Fruit fly (Drosophila melanogaster) whole organism: ENCODE measurements around the gene CG10013.
A peak's percentile ranks its signal among the peaks of the same experiment; 100 is the strongest.

Source experiments
- CG8478 ChIP-seq: fragments of >200 bp; optimal IDR thresholded peaks from 2 replicates; lab custom pipeline; 2018; ENCODE audit warnings: inconsistent platforms
- Dll ChIP-seq: fragments of >200 bp; optimal IDR thresholded peaks from 2 replicates; lab custom pipeline; 2017
- EcR ChIP-seq, 2 experiments: fragments of >200 bp; optimal IDR thresholded peaks; 2 replicates each; lab custom pipeline; 2017; ENCODE audit warnings: missing biosample characterization in 2 of 2, missing genetic modification characterization in 2 of 2, missing genetic modification reagents in 2 of 2
- pan ChIP-seq: fragments of >200 bp; optimal IDR thresholded peaks from 2 replicates; lab custom pipeline; 2017
- psq ChIP-seq: fragments of >200 bp; optimal IDR thresholded peaks from 2 replicates; lab custom pipeline; 2017
- usp ChIP-seq: fragments of >200 bp; optimal IDR thresholded peaks from 2 replicates; lab custom pipeline; 2017; ENCODE audit warnings: missing biosample characterization, missing genetic modification characterization, mixed read lengths

Gene CG10013

DNA sequence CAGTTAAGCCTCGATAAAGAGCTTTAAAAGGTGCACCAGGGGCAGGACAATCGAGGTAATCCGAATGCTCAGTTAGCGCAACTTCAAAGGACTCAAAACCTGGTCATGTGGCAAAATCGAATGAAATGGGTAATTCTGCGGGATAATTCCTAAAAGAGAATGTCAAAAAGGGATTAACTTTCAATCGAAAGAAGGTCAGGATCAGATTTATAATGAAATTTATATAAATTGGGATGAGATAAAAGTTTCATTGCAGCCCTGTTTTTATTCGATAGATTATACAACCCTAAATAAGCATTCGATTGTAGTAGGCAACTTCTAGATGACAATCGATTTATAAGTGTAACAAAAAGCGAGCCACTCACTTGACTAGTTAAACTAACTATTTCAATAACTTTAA, at the start of gene CG10013:
Gene CG10013, plus strand, starts transcription at position 301 of the 400 bp plus-strand sequence.
- TF ChIP-seq Dll: no peak
- no peak for TF ChIP-seq EcR (GFP tag; optimal IDR thresholded peaks at IDR 0.05; lab: Kevin White, UChicago)
- TF ChIP-seq usp (GFP tag; lab: Kevin White, UChicago): no peak
- TF ChIP-seq CG8478 (lab: Kevin White, UChicago): no peak

- TF ChIP-seq CG8478 (lab: Kevin White, UChicago) (peak; percentile 36), psq (no peak)
These were observed 44.3 kb upstream of the CG10013 start for dm6 chr3R:12279019-12279418.

dm6 chr3R:12280729-12281342, 42.5 kb upstream of the CG10013 start:
- TF ChIP-seq usp (GFP tag; lab: Kevin White, UChicago) (no peak), EcR (GFP tag; optimal IDR thresholded peaks at IDR 0.05; lab: Kevin White, UChicago) (peak in 1 of 2 experiments; percentile 61), Dll (peak; percentile 47), psq (no peak), pan (lab: Kevin White, UChicago) (no peak), CG8478 (lab: Kevin White, UChicago) (peak; percentile 85)

dm6 chr3R:12285589-12285988, 37.7 kb upstream of the CG10013 start:
- TF ChIP-seq pan (lab: Kevin White, UChicago) (no peak), CG8478 (lab: Kevin White, UChicago) (no peak), usp (GFP tag; lab: Kevin White, UChicago) (no peak), Dll (no peak), EcR (GFP tag; optimal IDR thresholded peaks at IDR 0.05; lab: Kevin White, UChicago) (no peak), psq (no peak)

dm6 chr3R:12288580-12289299, 34.6 kb upstream of the CG10013 start:
- TF ChIP-seq usp (GFP tag; lab: Kevin White, UChicago) (no peak), CG8478 (lab: Kevin White, UChicago) (no peak)

DNA sequence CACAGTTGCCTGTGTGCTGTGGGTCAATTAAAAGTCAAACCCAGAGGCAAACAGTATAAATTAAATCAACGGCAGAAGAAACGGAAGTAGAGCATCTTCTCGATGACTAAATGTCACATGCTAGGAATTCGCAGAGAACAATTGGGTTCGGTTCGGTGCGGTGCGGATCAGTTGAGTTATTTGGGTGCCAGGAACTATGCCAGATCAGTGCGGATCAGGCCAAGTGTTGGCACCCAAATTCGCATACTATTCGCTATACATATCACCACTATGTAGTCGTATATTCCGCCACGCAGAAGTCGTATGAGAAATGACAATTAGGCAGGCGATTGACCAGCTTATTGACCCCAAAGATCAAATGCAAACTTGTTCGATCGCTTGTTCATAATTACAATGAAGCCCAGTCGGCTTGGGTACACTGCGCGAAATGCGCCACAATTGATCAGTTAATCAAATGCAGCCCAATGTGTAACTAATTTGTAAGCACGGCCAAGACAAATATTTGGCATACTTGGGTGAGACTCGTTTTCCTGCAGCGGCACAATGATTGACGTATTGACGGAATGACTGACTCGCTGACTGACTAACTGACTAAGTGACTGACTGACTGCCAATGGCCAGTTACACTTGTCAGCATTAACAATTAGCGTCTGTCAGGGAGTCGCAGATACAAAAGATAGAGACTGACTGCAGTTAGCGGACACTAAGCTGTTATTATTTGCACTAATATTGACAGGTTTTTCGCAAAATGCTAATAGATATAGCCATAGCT, 32.7 kb upstream of the CG10013 start:
- TF ChIP-seq EcR (GFP tag; optimal IDR thresholded peaks at IDR 0.05; lab: Kevin White, UChicago): no peak

dm6 chr3R:12291872-12292271, 31.4 kb upstream of the CG10013 start:
- no peak for TF ChIP-seq CG8478 (lab: Kevin White, UChicago)
- no peak for TF ChIP-seq pan (lab: Kevin White, UChicago)
- TF ChIP-seq usp (GFP tag; lab: Kevin White, UChicago): no peak

- no peak for TF ChIP-seq pan (lab: Kevin White, UChicago)
- TF ChIP-seq usp (GFP tag; lab: Kevin White, UChicago): no peak
- no peak for TF ChIP-seq Dll
- TF ChIP-seq CG8478 (lab: Kevin White, UChicago): no peak
These were observed 26.1 kb upstream of the CG10013 start for dm6 chr3R:12297261-12297660.

- no peak for TF ChIP-seq Dll
- no peak for TF ChIP-seq CG8478 (lab: Kevin White, UChicago)
- TF ChIP-seq pan (lab: Kevin White, UChicago): no peak
These were observed 21.8 kb upstream of the CG10013 start for dm6 chr3R:12301528-12301927.

dm6 chr3R:12302915-12303314, 20.4 kb upstream of the CG10013 start:
- TF ChIP-seq Dll (no peak), usp (GFP tag; lab: Kevin White, UChicago) (no peak), CG8478 (lab: Kevin White, UChicago) (no peak), EcR (GFP tag; optimal IDR thresholded peaks at IDR 0.05; lab: Kevin White, UChicago) (no peak), psq (no peak), pan (lab: Kevin White, UChicago) (no peak)

dm6 chr3R:12307569-12307968, 15.8 kb upstream of the CG10013 start:
- TF ChIP-seq EcR (GFP tag; optimal IDR thresholded peaks at IDR 0.05; lab: Kevin White, UChicago) (no peak), Dll (no peak), psq (no peak), pan (lab: Kevin White, UChicago) (no peak), usp (GFP tag; lab: Kevin White, UChicago) (no peak), CG8478 (lab: Kevin White, UChicago) (no peak)

DNA sequence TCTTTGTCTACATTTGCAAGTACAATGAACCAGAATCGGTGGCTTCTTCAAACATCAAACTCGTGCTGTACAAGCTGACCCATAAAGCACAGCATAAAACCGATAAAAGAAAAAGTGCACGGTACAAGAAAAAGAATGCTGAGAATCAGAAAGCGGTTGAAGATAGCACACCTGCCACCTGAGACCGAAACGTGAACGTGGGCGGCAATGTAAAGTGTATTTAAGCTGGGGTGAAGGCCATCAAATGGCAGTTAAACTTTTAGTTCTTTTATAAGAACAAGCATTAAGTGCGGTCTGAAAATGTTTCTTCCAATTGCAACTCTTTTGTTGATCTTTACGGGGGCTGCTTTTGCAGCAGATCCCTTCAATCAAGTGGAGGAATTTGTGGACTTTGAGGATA, 12.3 kb upstream of the CG10013 start, which contains the start of gene CG4066:
Gene CG4066, plus strand, starts transcription at position 301 of the 400 bp plus-strand sequence.
- TF ChIP-seq psq (no peak), EcR (GFP tag; optimal IDR thresholded peaks at IDR 0.05; lab: Kevin White, UChicago) (no peak), Dll (no peak), CG8478 (lab: Kevin White, UChicago) (no peak), usp (GFP tag; lab: Kevin White, UChicago) (no peak), pan (lab: Kevin White, UChicago) (no peak)
